Fruit fly (Drosophila melanogaster) Kc167 (cell line): Measurements from ENCODE around the gene EloB.

Source experiments
- Myc ChIP-seq: fragments of >200 bp; optimal IDR thresholded peaks from 2 replicates; lab custom pipeline; 2017; ENCODE audit warnings: missing external identifiers
- Sin3A ChIP-seq: fragments of >200 bp; optimal IDR thresholded peaks from 2 replicates; lab custom pipeline; 2018; ENCODE audit warnings: missing external identifiers
- h ChIP-seq: fragments of >200 bp; optimal IDR thresholded peaks from 3 replicates; lab custom pipeline; 2018; ENCODE audit warnings: missing external identifiers
- insv ChIP-seq: fragments of >200 bp; optimal IDR thresholded peaks from 3 replicates; lab custom pipeline; 2018; ENCODE audit warnings: missing external identifiers
- psq ChIP-seq: fragments of >200 bp; optimal IDR thresholded peaks from 2 replicates; lab custom pipeline; 2017; ENCODE audit warnings: missing external identifiers
- ttk ChIP-seq: sonication (Bioruptor generic); optimal IDR thresholded peaks from 2 replicates; lab custom pipeline; 2017; ENCODE audit warnings: missing external identifiers

The EloB gene

dm6 chr3R:20579816-20580215, at the start of gene EloB, which contains the start of gene Srp14:
Gene EloB, minus strand, starts transcription at chr3R:20579850.
Gene Srp14, plus strand, starts transcription at chr3R:20580115.
- TF ChIP-seq psq = no peak
- no peak for TF ChIP-seq Myc (lab: Kevin White, UChicago)
- no peak for TF ChIP-seq insv (lab: Kevin White, UChicago)
- TF ChIP-seq ttk = no peak
- TF ChIP-seq Sin3A (lab: Kevin White, UChicago) = no peak
- TF ChIP-seq h (lab: Kevin White, UChicago) = no peak

- TF ChIP-seq psq (no peak), ttk (no peak), Myc (lab: Kevin White, UChicago) (no peak), h (lab: Kevin White, UChicago) (no peak), Sin3A (lab: Kevin White, UChicago) (no peak), insv (lab: Kevin White, UChicago) (no peak)
Observed at dm6 chr3R:20626123-20626522, 46.5 kb upstream of the EloB start.

dm6 chr3R:20622297-20623168, 42.9 kb upstream of the EloB start:
- no peak for TF ChIP-seq Myc (lab: Kevin White, UChicago)
- TF ChIP-seq h (lab: Kevin White, UChicago) = no peak
- no peak for TF ChIP-seq insv (lab: Kevin White, UChicago)
- no peak for TF ChIP-seq psq
- TF ChIP-seq ttk = no peak
- no peak for TF ChIP-seq Sin3A (lab: Kevin White, UChicago)

dm6 chr3R:20621805-20622286, 42.2 kb upstream of the EloB start, which contains the start of gene H:
Gene H, plus strand, starts transcription at chr3R:20621938.
- TF ChIP-seq Myc (lab: Kevin White, UChicago) = no peak
- no peak for TF ChIP-seq h (lab: Kevin White, UChicago)
- TF ChIP-seq insv (lab: Kevin White, UChicago) = no peak
- no peak for TF ChIP-seq psq
- TF ChIP-seq Sin3A (lab: Kevin White, UChicago) = no peak
- TF ChIP-seq ttk = no peak

dm6 chr3R:20618947-20619346, 39.3 kb upstream of the EloB start:
- no peak for TF ChIP-seq h (lab: Kevin White, UChicago)
- TF ChIP-seq insv (lab: Kevin White, UChicago) = no peak
- TF ChIP-seq Myc (lab: Kevin White, UChicago) = no peak
- TF ChIP-seq ttk = no peak
- no peak for TF ChIP-seq psq
- no peak for TF ChIP-seq Sin3A (lab: Kevin White, UChicago)

dm6 chr3R:20617583-20617982, 37.9 kb upstream of the EloB start, which contains the start of gene CG5466:
Gene CG5466, plus strand, starts transcription at chr3R:20617883.
- TF ChIP-seq psq (no peak), Myc (lab: Kevin White, UChicago) (no peak), insv (lab: Kevin White, UChicago) (no peak), h (lab: Kevin White, UChicago) (no peak), Sin3A (lab: Kevin White, UChicago) (no peak), ttk (no peak)

- no peak for TF ChIP-seq insv (lab: Kevin White, UChicago)
- TF ChIP-seq Sin3A (lab: Kevin White, UChicago) = no peak
- TF ChIP-seq psq = no peak
- TF ChIP-seq h (lab: Kevin White, UChicago) = no peak
- no peak for TF ChIP-seq Myc (lab: Kevin White, UChicago)
- TF ChIP-seq ttk = no peak
Observed at dm6 chr3R:20616801-20617200, 37.2 kb upstream of the EloB start, which contains the start of gene CG15923. Gene CG15923, minus strand, starts transcription at chr3R:20616901.

dm6 chr3R:20608199-20608598, 28.5 kb upstream of the EloB start:
- TF ChIP-seq h (lab: Kevin White, UChicago) (no peak), psq (no peak), insv (lab: Kevin White, UChicago) (no peak), Sin3A (lab: Kevin White, UChicago) (no peak), ttk (no peak), Myc (lab: Kevin White, UChicago) (no peak)

dm6 chr3R:20605562-20606155, 26.0 kb upstream of the EloB start:
- TF ChIP-seq insv (lab: Kevin White, UChicago) (no peak), Sin3A (lab: Kevin White, UChicago) (no peak), psq (no peak), ttk (no peak), Myc (lab: Kevin White, UChicago) (no peak), h (lab: Kevin White, UChicago) (no peak)

dm6 chr3R:20605078-20605477, 25.4 kb upstream of the EloB start:
- no peak for TF ChIP-seq insv (lab: Kevin White, UChicago)
- TF ChIP-seq Sin3A (lab: Kevin White, UChicago) = no peak
- TF ChIP-seq psq = no peak
- no peak for TF ChIP-seq Myc (lab: Kevin White, UChicago)
- no peak for TF ChIP-seq ttk
- TF ChIP-seq h (lab: Kevin White, UChicago) = no peak

dm6 chr3R:20604078-20604477, 24.4 kb upstream of the EloB start:
- TF ChIP-seq h (lab: Kevin White, UChicago) (no peak), ttk (no peak), insv (lab: Kevin White, UChicago) (no peak), Sin3A (lab: Kevin White, UChicago) (no peak), psq (no peak), Myc (lab: Kevin White, UChicago) (no peak)

- TF ChIP-seq Sin3A (lab: Kevin White, UChicago) (no peak), Myc (lab: Kevin White, UChicago) (no peak), psq (no peak), insv (lab: Kevin White, UChicago) (no peak), ttk (no peak), h (lab: Kevin White, UChicago) (no peak)
Observed at dm6 chr3R:20602599-20602998, 22.9 kb upstream of the EloB start.
